Worm (Caenorhabditis elegans) whole organism, L3 larva: ENCODE data around the gene aco-2.

Source experiments
- elt-1 ChIP-seq: fragments of 150-350 bp; optimal IDR thresholded peaks from 2 replicates; lab custom pipeline; 2014; ENCODE audit warnings: missing biosample characterization, missing genetic modification characterization
- unc-39 ChIP-seq: sonication (generic microtip); optimal IDR thresholded peaks from 4 replicates; lab custom pipeline; 2017; ENCODE audit warnings: missing biosample characterization, missing genetic modification characterization

ce11 chrIII:8016438-8016837, 42.9 kb downstream of the aco-2 start, which contains the start of gene F44B9.5:
- TF ChIP-seq elt-1 (tag; lab: Kevin White, UChicago), result no peak
- TF ChIP-seq unc-39 (tag; lab: Kevin White, UChicago), result no peak
